Worm (Caenorhabditis elegans) whole organism, L2 larva: ENCODE data around the gene R07H5.9.

Experiments used
- C34F6.9 ChIP-seq: fragments of 150-350 bp; optimal IDR thresholded peaks from 2 replicates; lab custom pipeline; 2014; ENCODE audit warnings: missing biosample characterization, missing genetic modification characterization
- alr-1 ChIP-seq: fragments of 150-350 bp; optimal IDR thresholded peaks from 2 replicates; lab custom pipeline; 2014; ENCODE audit warnings: missing biosample characterization, missing genetic modification characterization
- ama-1 ChIP-seq: fragments of 150-350 bp; optimal IDR thresholded peaks from 2 replicates; lab custom pipeline; 2018; ENCODE audit warnings: inconsistent platforms
- blmp-1 ChIP-seq: sonication (generic microtip); optimal IDR thresholded peaks from 2 replicates; lab custom pipeline; 2017; ENCODE audit warnings: missing genetic modification characterization, mild to moderate bottlenecking, missing compliant biosample characterization, antibody characterized with exemption, moderate library complexity; ENCODE audit not compliant: insufficient read depth
- ceh-82 ChIP-seq: fragments of 150-350 bp; optimal IDR thresholded peaks from 2 replicates; lab custom pipeline; 2014; ENCODE audit warnings: missing biosample characterization, missing genetic modification characterization
- elt-3 ChIP-seq: sonication (generic microtip); optimal IDR thresholded peaks from 2 replicates; lab custom pipeline; 2017; ENCODE audit warnings: missing biosample characterization, missing genetic modification characterization
- fos-1 ChIP-seq: fragments of 150-350 bp; optimal IDR thresholded peaks from 2 replicates; lab custom pipeline; 2014; ENCODE audit warnings: missing biosample characterization, missing genetic modification characterization
- lin-11 ChIP-seq: fragments of 150-350 bp; sonication (generic microtip); optimal IDR thresholded peaks from 2 replicates; lab custom pipeline; 2014; ENCODE audit warnings: missing biosample characterization, missing genetic modification characterization, inconsistent platforms, mixed read lengths
- lsy-2 ChIP-seq, 2 experiments: fragments of 150-350 bp in 1 of 2; sonication (generic microtip) in 1 of 2; optimal IDR thresholded peaks; 2 replicates each; lab custom pipeline; 2014 to 2017; ENCODE audit warnings: missing biosample characterization in 2 of 2, missing genetic modification characterization in 2 of 2
- nhr-237 ChIP-seq: fragments of 150-350 bp; optimal IDR thresholded peaks from 2 replicates; lab custom pipeline; 2014; ENCODE audit warnings: missing biosample characterization, missing genetic modification characterization
- sma-9 ChIP-seq, 2 experiments: fragments of 150-350 bp in 1 of 2; sonication (generic microtip) in 1 of 2; optimal IDR thresholded peaks; 2 replicates each; lab custom pipeline; 2014 to 2016; ENCODE audit warnings: missing genetic modification characterization in 2 of 2, mild to moderate bottlenecking in 1 of 2, missing biosample characterization in 1 of 2, missing compliant biosample characterization in 1 of 2, missing genetic modification reagents in 1 of 2, moderate library complexity in 1 of 2
- snpc-4 ChIP-seq: fragments of 150-350 bp; optimal IDR thresholded peaks from 2 replicates; lab custom pipeline; 2014; ENCODE audit warnings: missing biosample characterization, missing genetic modification characterization
- zag-1 ChIP-seq: fragments of 150-350 bp; optimal IDR thresholded peaks from 2 replicates; lab custom pipeline; 2014; ENCODE audit warnings: missing biosample characterization, missing genetic modification characterization
- ztf-11 ChIP-seq: sonication (generic microtip); optimal IDR thresholded peaks from 2 replicates; lab custom pipeline; 2017; ENCODE audit warnings: missing biosample characterization, missing genetic modification characterization

DNA sequence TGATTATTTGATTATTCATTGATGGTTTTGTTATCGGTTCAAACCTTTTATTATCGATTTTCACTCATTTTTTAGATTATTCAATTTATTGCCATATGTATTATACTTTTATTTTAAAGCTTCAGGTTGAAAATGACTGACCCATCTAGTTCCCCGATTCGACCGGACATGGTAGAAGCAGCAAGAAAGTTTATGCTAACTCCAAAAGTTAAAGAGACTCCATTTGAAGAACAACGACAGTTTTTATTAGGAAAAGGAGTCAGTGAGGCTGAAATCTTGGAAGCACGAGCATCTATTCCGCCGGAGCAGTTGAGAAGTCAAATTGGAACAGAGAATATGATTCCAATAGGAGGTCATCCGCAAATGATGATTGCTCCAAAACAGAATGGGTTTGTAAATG, 24.3 kb upstream of the R07H5.9 start, which contains the start of gene prx-14:
- TF ChIP-seq lin-11, result no peak
- TF ChIP-seq C34F6.9 (tag; lab: Kevin White, UChicago), result no peak
- no peak for TF ChIP-seq lsy-2 (tag; optimal IDR thresholded peaks at IDR 0.05; lab: Kevin White, UChicago)
- no peak for TF ChIP-seq sma-9 (GFP tag; optimal IDR thresholded peaks at IDR 0.05; lab: Kevin White, UChicago)
- TF ChIP-seq sma-9 (tag; optimal IDR thresholded peaks at IDR 0.05; lab: Kevin White, UChicago), result no peak
- no peak for TF ChIP-seq blmp-1 (tag; lab: Kevin White, UChicago)
- TF ChIP-seq elt-3 (tag; lab: Kevin White, UChicago), result no peak
- TF ChIP-seq fos-1 (tag; lab: Kevin White, UChicago), result peak; percentile 30
- no peak for TF ChIP-seq alr-1
- no peak for TF ChIP-seq snpc-4 (tag; lab: Kevin White, UChicago)
- no peak for TF ChIP-seq ama-1
- TF ChIP-seq ceh-82 (tag; lab: Kevin White, UChicago), result no peak
- no peak for TF ChIP-seq zag-1 (tag; lab: Kevin White, UChicago)
- no peak for TF ChIP-seq nhr-237 (tag; lab: Kevin White, UChicago)
- no peak for TF ChIP-seq ztf-11 (tag; lab: Kevin White, UChicago)
